Fruit fly (Drosophila melanogaster) whole organism, pupa: ENCODE data around the gene TwdlQ.

ENCODE experiments used
- CG10348 ChIP-seq: fragments of 200-800 bp; sonication (Bioruptor generic); IDR thresholded peaks from 2 replicates; pipeline ENCODE4 v1.3.6; 2022; ENCODE audit warnings: missing biosample characterization, missing genetic modification characterization
- CG12605 ChIP-seq: fragments of 200-800 bp; sonication (Bioruptor generic); IDR thresholded peaks from 2 replicates; pipeline ENCODE4 v1.3.6; 2022; ENCODE audit warnings: missing biosample characterization, missing genetic modification characterization
- CG13204 ChIP-seq: fragments of 200-800 bp; sonication (Bioruptor generic); optimal IDR thresholded peaks from 2 replicates; lab custom pipeline; 2018; ENCODE audit warnings: missing biosample characterization, mild to moderate bottlenecking, missing genetic modification characterization, moderate library complexity
- CG14655 ChIP-seq: fragments of 200-800 bp; sonication (Bioruptor generic); optimal IDR thresholded peaks from 3 replicates; lab custom pipeline; 2017; ENCODE audit warnings: mild to moderate bottlenecking, missing biosample characterization, missing genetic modification reagents, missing genetic modification characterization
- CG15710 ChIP-seq: fragments of 200-800 bp; sonication (Bioruptor generic); optimal IDR thresholded peaks from 2 replicates; lab custom pipeline; 2018; ENCODE audit warnings: missing biosample characterization, mild to moderate bottlenecking, missing genetic modification characterization, moderate library complexity
- CG17806 ChIP-seq: fragments of 200-800 bp; sonication (Bioruptor generic); optimal IDR thresholded peaks from 2 replicates; lab custom pipeline; 2018; ENCODE audit warnings: missing biosample characterization, mild to moderate bottlenecking, missing genetic modification characterization, moderate library complexity
- CG32121 ChIP-seq: fragments of 200-800 bp; sonication (Bioruptor generic); IDR thresholded peaks from 2 replicates; pipeline ENCODE4 v1.3.6; 2022; ENCODE audit warnings: missing biosample characterization, missing genetic modification characterization
- CG34367 ChIP-seq: fragments of 200-800 bp; sonication (Bioruptor generic); optimal IDR thresholded peaks from 2 replicates; lab custom pipeline; 2018; ENCODE audit warnings: missing biosample characterization, mild to moderate bottlenecking, missing genetic modification characterization
- CG4496 ChIP-seq: fragments of 200-800 bp; sonication (Bioruptor generic); IDR thresholded peaks from 3 replicates; pipeline ENCODE4 v1.3.6; 2022; ENCODE audit warnings: missing biosample characterization, missing genetic modification characterization
- CG8159 ChIP-seq: fragments of 200-800 bp; sonication (Bioruptor generic); optimal IDR thresholded peaks from 3 replicates; lab custom pipeline; 2018; ENCODE audit warnings: missing biosample characterization, mild to moderate bottlenecking, missing genetic modification characterization, moderate library complexity
- CG8301 ChIP-seq: fragments of 200-800 bp; sonication (Bioruptor generic); optimal IDR thresholded peaks from 2 replicates; lab custom pipeline; 2018; ENCODE audit warnings: missing biosample characterization, mild to moderate bottlenecking, missing genetic modification characterization
- CG9948 ChIP-seq: fragments of 200-800 bp; sonication (Bioruptor generic); optimal IDR thresholded peaks from 2 replicates; lab custom pipeline; 2018; ENCODE audit warnings: missing biosample characterization, mild to moderate bottlenecking, missing genetic modification characterization, moderate library complexity
- D1 ChIP-seq: fragments of 200-800 bp; sonication (Bioruptor generic); optimal IDR thresholded peaks from 2 replicates; lab custom pipeline; 2018; ENCODE audit warnings: missing biosample characterization, mild to moderate bottlenecking, missing genetic modification characterization, moderate library complexity
- EcR ChIP-seq: fragments of 200-800 bp; sonication (Bioruptor generic); optimal IDR thresholded peaks from 3 replicates; lab custom pipeline; 2019; ENCODE audit warnings: missing biosample characterization, missing genetic modification characterization, mild to moderate bottlenecking, moderate library complexity, missing genetic modification reagents
- Ets98B ChIP-seq: fragments of 200-800 bp; sonication (Bioruptor generic); IDR thresholded peaks from 2 replicates; pipeline ENCODE4 v1.3.6; 2022; ENCODE audit warnings: missing biosample characterization, missing genetic modification characterization
- Pif1A ChIP-seq: fragments of 200-800 bp; sonication (Bioruptor generic); optimal IDR thresholded peaks from 3 replicates; lab custom pipeline; 2016; ENCODE audit warnings: missing biosample characterization, missing genetic modification characterization
- Pif1B ChIP-seq: fragments of 200-800 bp; sonication (Bioruptor generic); optimal IDR thresholded peaks from 3 replicates; lab custom pipeline; 2016; ENCODE audit warnings: missing biosample characterization, missing genetic modification characterization
- Snoo ChIP-seq: fragments of 200-800 bp; sonication (Bioruptor generic); optimal IDR thresholded peaks from 3 replicates; lab custom pipeline; 2017; ENCODE audit warnings: missing biosample characterization, mild to moderate bottlenecking, missing genetic modification characterization, inconsistent platforms
- fd96Ca ChIP-seq: fragments of 200-800 bp; sonication (Bioruptor generic); IDR thresholded peaks from 3 replicates; pipeline ENCODE4 v1.3.6; 2022; ENCODE audit warnings: missing biosample characterization, missing genetic modification characterization
- gl ChIP-seq: fragments of 200-800 bp; sonication (Bioruptor generic); optimal IDR thresholded peaks from 2 replicates; lab custom pipeline; 2018; ENCODE audit warnings: missing biosample characterization, mild to moderate bottlenecking, missing genetic modification characterization
- rn ChIP-seq: fragments of 200-800 bp; sonication (Bioruptor generic); IDR thresholded peaks from 2 replicates; pipeline ENCODE4 v1.3.6; 2022; ENCODE audit warnings: missing biosample characterization, missing genetic modification characterization

The TwdlQ gene

dm6 chr3R:26693490-26693889 lies at the start of gene TwdlQ:
TwdlQ (minus strand) TSS chr3R:26693590.
- TF ChIP-seq CG10348 (no peak), CG32121 (GFP tag; lab: Robert Waterston, UW) (no peak), CG8301 (no peak), CG4496 (GFP tag; lab: Robert Waterston, UW) (no peak), CG17806 (tag; lab: Kevin White, UChicago) (no peak), CG9948 (no peak), CG34367 (no peak), D1 (tag; lab: Kevin White, UChicago) (no peak), Snoo (tag; lab: Kevin White, UChicago) (no peak), Ets98B (GFP tag; lab: Robert Waterston, UW) (no peak), CG14655 (GFP tag; lab: Kevin White, UChicago) (no peak), gl (tag; lab: Kevin White, UChicago) (no peak), CG15710 (tag; lab: Kevin White, UChicago) (no peak), CG12605 (GFP tag; lab: Robert Waterston, UW) (no peak), CG8159 (tag; lab: Kevin White, UChicago) (no peak)

- TF ChIP-seq CG17806 (tag; lab: Kevin White, UChicago) = no peak
- TF ChIP-seq CG8301 = no peak
- no peak for TF ChIP-seq EcR (GFP tag; lab: Kevin White, UChicago)
Observed at dm6 chr3R:26737310-26737709, 43.9 kb upstream of the TwdlQ start, which contains the start of gene CG14247. CG14247 (plus strand) TSS chr3R:26737610.

- TF ChIP-seq CG12605 (GFP tag; lab: Robert Waterston, UW) = no peak
- TF ChIP-seq fd96Ca (GFP tag; lab: Robert Waterston, UW) = no peak
- TF ChIP-seq gl (tag; lab: Kevin White, UChicago) = no peak
- TF ChIP-seq Pif1A (GFP tag; lab: Kevin White, UChicago) = no peak
- no peak for TF ChIP-seq CG9948
- no peak for TF ChIP-seq EcR (GFP tag; lab: Kevin White, UChicago)
- TF ChIP-seq CG4496 (GFP tag; lab: Robert Waterston, UW) = no peak
- no peak for TF ChIP-seq CG15710 (tag; lab: Kevin White, UChicago)
- TF ChIP-seq rn (GFP tag; lab: Robert Waterston, UW) = no peak
- no peak for TF ChIP-seq CG13204
- TF ChIP-seq CG17806 (tag; lab: Kevin White, UChicago) = no peak
- no peak for TF ChIP-seq Ets98B (GFP tag; lab: Robert Waterston, UW)
- no peak for TF ChIP-seq CG32121 (GFP tag; lab: Robert Waterston, UW)
- no peak for TF ChIP-seq CG14655 (GFP tag; lab: Kevin White, UChicago)
- no peak for TF ChIP-seq Pif1B (GFP tag; lab: Kevin White, UChicago)
- no peak for TF ChIP-seq CG8159 (tag; lab: Kevin White, UChicago)
Observed at dm6 chr3R:26736207-26736606, 42.8 kb upstream of the TwdlQ start, which contains the start of gene CG6403. CG6403 (minus strand) TSS chr3R:26736307.

- TF ChIP-seq CG15710 (tag; lab: Kevin White, UChicago) = no peak
- no peak for TF ChIP-seq CG4496 (GFP tag; lab: Robert Waterston, UW)
- no peak for TF ChIP-seq gl (tag; lab: Kevin White, UChicago)
- TF ChIP-seq rn (GFP tag; lab: Robert Waterston, UW) = no peak
- TF ChIP-seq D1 (tag; lab: Kevin White, UChicago) = no peak
- TF ChIP-seq EcR (GFP tag; lab: Kevin White, UChicago) = no peak
Observed at dm6 chr3R:26728427-26728826, 35.0 kb upstream of the TwdlQ start, which contains the start of gene CG14245. CG14245 (plus strand) TSS chr3R:26728727.

- TF ChIP-seq CG12605 (GFP tag; lab: Robert Waterston, UW) (no peak), Pif1B (GFP tag; lab: Kevin White, UChicago) (no peak), rn (GFP tag; lab: Robert Waterston, UW) (no peak)
Observed at dm6 chr3R:26727014-26727413, 33.6 kb upstream of the TwdlQ start, which contains the start of gene CG14246. CG14246 (plus strand) TSS chr3R:26727314.

- TF ChIP-seq CG34367 = no peak
- TF ChIP-seq Snoo (tag; lab: Kevin White, UChicago) = no peak
- TF ChIP-seq D1 (tag; lab: Kevin White, UChicago) = no peak
- no peak for TF ChIP-seq CG10348
- TF ChIP-seq Ets98B (GFP tag; lab: Robert Waterston, UW) = no peak
- no peak for TF ChIP-seq CG8159 (tag; lab: Kevin White, UChicago)
- TF ChIP-seq CG4496 (GFP tag; lab: Robert Waterston, UW) = no peak
- TF ChIP-seq CG32121 (GFP tag; lab: Robert Waterston, UW) = no peak
- TF ChIP-seq CG12605 (GFP tag; lab: Robert Waterston, UW) = no peak
- no peak for TF ChIP-seq rn (GFP tag; lab: Robert Waterston, UW)
- no peak for TF ChIP-seq gl (tag; lab: Kevin White, UChicago)
- TF ChIP-seq Pif1A (GFP tag; lab: Kevin White, UChicago) = no peak
- no peak for TF ChIP-seq CG17806 (tag; lab: Kevin White, UChicago)
- no peak for TF ChIP-seq CG15710 (tag; lab: Kevin White, UChicago)
- TF ChIP-seq fd96Ca (GFP tag; lab: Robert Waterston, UW) = no peak
- no peak for TF ChIP-seq Pif1B (GFP tag; lab: Kevin White, UChicago)
- TF ChIP-seq CG13204 = no peak
- no peak for TF ChIP-seq EcR (GFP tag; lab: Kevin White, UChicago)
- TF ChIP-seq CG8301 = no peak
Observed at dm6 chr3R:26725833-26726232, 32.4 kb upstream of the TwdlQ start, which contains the start of gene CG14244. CG14244 (plus strand) TSS chr3R:26726133.
